Fruit fly (Drosophila melanogaster) whole organism, pupa: Measurements from ENCODE around the gene disco-r.

Source experiments
- CG13204 ChIP-seq: fragments of 200-800 bp; sonication (Bioruptor generic); optimal IDR thresholded peaks from 2 replicates; lab custom pipeline; 2018; ENCODE audit warnings: missing biosample characterization, mild to moderate bottlenecking, missing genetic modification characterization, moderate library complexity
- CG15710 ChIP-seq: fragments of 200-800 bp; sonication (Bioruptor generic); optimal IDR thresholded peaks from 2 replicates; lab custom pipeline; 2018; ENCODE audit warnings: missing biosample characterization, mild to moderate bottlenecking, missing genetic modification characterization, moderate library complexity
- CG17806 ChIP-seq: fragments of 200-800 bp; sonication (Bioruptor generic); optimal IDR thresholded peaks from 2 replicates; lab custom pipeline; 2018; ENCODE audit warnings: missing biosample characterization, mild to moderate bottlenecking, missing genetic modification characterization, moderate library complexity
- CG34367 ChIP-seq: fragments of 200-800 bp; sonication (Bioruptor generic); optimal IDR thresholded peaks from 2 replicates; lab custom pipeline; 2018; ENCODE audit warnings: missing biosample characterization, mild to moderate bottlenecking, missing genetic modification characterization
- CG8301 ChIP-seq: fragments of 200-800 bp; sonication (Bioruptor generic); optimal IDR thresholded peaks from 2 replicates; lab custom pipeline; 2018; ENCODE audit warnings: missing biosample characterization, mild to moderate bottlenecking, missing genetic modification characterization
- CG9948 ChIP-seq: fragments of 200-800 bp; sonication (Bioruptor generic); optimal IDR thresholded peaks from 2 replicates; lab custom pipeline; 2018; ENCODE audit warnings: missing biosample characterization, mild to moderate bottlenecking, missing genetic modification characterization, moderate library complexity
- EcR ChIP-seq: fragments of 200-800 bp; sonication (Bioruptor generic); optimal IDR thresholded peaks from 3 replicates; lab custom pipeline; 2019; ENCODE audit warnings: missing biosample characterization, missing genetic modification characterization, mild to moderate bottlenecking, moderate library complexity, missing genetic modification reagents
- Pif1B ChIP-seq: fragments of 200-800 bp; sonication (Bioruptor generic); optimal IDR thresholded peaks from 3 replicates; lab custom pipeline; 2016; ENCODE audit warnings: missing biosample characterization, missing genetic modification characterization
- fd96Ca ChIP-seq: fragments of 200-800 bp; sonication (Bioruptor generic); IDR thresholded peaks from 3 replicates; pipeline ENCODE4 v1.3.6; 2022; ENCODE audit warnings: missing biosample characterization, missing genetic modification characterization

dm6 chrX:16157445-16157844 is 8.7 kb upstream of the disco-r start:
- TF ChIP-seq CG8301: no peak
- TF ChIP-seq CG13204 (GFP tag; lab: Kevin White, UChicago): no peak
- no peak for TF ChIP-seq CG15710 (tag; lab: Kevin White, UChicago)
- no peak for TF ChIP-seq EcR (GFP tag; lab: Kevin White, UChicago)
- TF ChIP-seq fd96Ca (GFP tag; lab: Robert Waterston, UW): no peak
- TF ChIP-seq CG9948 (tag; lab: Kevin White, UChicago): no peak
- no peak for TF ChIP-seq CG34367 (tag; lab: Kevin White, UChicago)
- TF ChIP-seq Pif1B (GFP tag; lab: Kevin White, UChicago): no peak
- no peak for TF ChIP-seq CG17806 (tag; lab: Kevin White, UChicago)
